Fruit fly (Drosophila melanogaster): ENCODE results near the gene y.

The y gene

dm6 chrX:339866-340571 is 16.3 kb upstream of the y start:
- TF ChIP-seq Clk (GFP tag; optimal IDR thresholded peaks at IDR 0.05), result no peak
- TF ChIP-seq tj (GFP tag; optimal IDR thresholded peaks at IDR 0.05), result no peak

dm6 chrX:340809-341208 is 15.5 kb upstream of the y start:
- no peak for TF ChIP-seq bab1 (GFP tag; optimal IDR thresholded peaks at IDR 0.05)
- no peak for TF ChIP-seq CG12768 (GFP tag; optimal IDR thresholded peaks at IDR 0.05)
- no peak for TF ChIP-seq CG7101 (tag; optimal IDR thresholded peaks at IDR 0.05)
- TF ChIP-seq kay (GFP tag; ENCODE audit: borderline replicate concordance), result no peak
- TF ChIP-seq CG11617 (GFP tag; optimal IDR thresholded peaks at IDR 0.05), result no peak
- no peak for TF ChIP-seq CG7045 (GFP tag; optimal IDR thresholded peaks at IDR 0.05)
- no peak for TF ChIP-seq CG33017 (tag; optimal IDR thresholded peaks at IDR 0.05)
- no peak for TF ChIP-seq CG14711 (tag; optimal IDR thresholded peaks at IDR 0.05)
- TF ChIP-seq CG1620 (GFP tag; optimal IDR thresholded peaks at IDR 0.05), result no peak
- no peak for TF ChIP-seq cnc (optimal IDR thresholded peaks at IDR 0.05)
- no peak for TF ChIP-seq cic (GFP tag; optimal IDR thresholded peaks at IDR 0.05)
- no peak for TF ChIP-seq Crg-1 (GFP tag; optimal IDR thresholded peaks at IDR 0.05)
- no peak for TF ChIP-seq Clk (GFP tag; optimal IDR thresholded peaks at IDR 0.05)
- no peak for TF ChIP-seq Mnt (GFP tag; optimal IDR thresholded peaks at IDR 0.05)
- TF ChIP-seq ovo (GFP tag; optimal IDR thresholded peaks at IDR 0.05), result no peak
- TF ChIP-seq CG5204 (GFP tag; optimal IDR thresholded peaks at IDR 0.05), result no peak
- no peak for TF ChIP-seq toe (GFP tag; optimal IDR thresholded peaks at IDR 0.05)
- TF ChIP-seq pad (GFP tag; optimal IDR thresholded peaks at IDR 0.05), result no peak
- TF ChIP-seq Hr96 (GFP tag; optimal IDR thresholded peaks at IDR 0.05), result no peak

dm6 chrX:342422-343169 is 13.7 kb upstream of the y start:
- TF ChIP-seq toe (GFP tag; optimal IDR thresholded peaks at IDR 0.05), result no peak
- TF ChIP-seq cnc (optimal IDR thresholded peaks at IDR 0.05), result no peak
- no peak for TF ChIP-seq CG14711 (tag; optimal IDR thresholded peaks at IDR 0.05)
- TF ChIP-seq cic (GFP tag; optimal IDR thresholded peaks at IDR 0.05), result no peak
- TF ChIP-seq Clk (GFP tag; optimal IDR thresholded peaks at IDR 0.05), result no peak
- TF ChIP-seq pad (GFP tag; optimal IDR thresholded peaks at IDR 0.05), result no peak

- TF ChIP-seq bab1 (GFP tag; optimal IDR thresholded peaks at IDR 0.05), result no peak
Measured at dm6 chrX:345246-345645, 11.1 kb upstream of the y start.

dm6 chrX:350266-350665 is 6.0 kb upstream of the y start, which contains the start of gene CG43181:
TSS of gene CG43181 (plus strand) at chrX:350566.
- TF ChIP-seq pad (GFP tag; optimal IDR thresholded peaks at IDR 0.05), result no peak
- TF ChIP-seq Crg-1 (GFP tag; optimal IDR thresholded peaks at IDR 0.05), result no peak
- TF ChIP-seq cic (GFP tag; optimal IDR thresholded peaks at IDR 0.05), result no peak
- TF ChIP-seq CG12768 (GFP tag; optimal IDR thresholded peaks at IDR 0.05), result no peak
- no peak for TF ChIP-seq CG7045 (GFP tag; optimal IDR thresholded peaks at IDR 0.05)
- TF ChIP-seq CG7101 (tag; optimal IDR thresholded peaks at IDR 0.05), result no peak
- no peak for TF ChIP-seq CG5204 (GFP tag; optimal IDR thresholded peaks at IDR 0.05)
- TF ChIP-seq Clk (GFP tag; optimal IDR thresholded peaks at IDR 0.05), result no peak
- TF ChIP-seq toe (GFP tag; optimal IDR thresholded peaks at IDR 0.05), result no peak
- TF ChIP-seq CG11617 (GFP tag; optimal IDR thresholded peaks at IDR 0.05), result no peak
- no peak for TF ChIP-seq CG14711 (tag; optimal IDR thresholded peaks at IDR 0.05)
- no peak for TF ChIP-seq Mnt (GFP tag; optimal IDR thresholded peaks at IDR 0.05)
- TF ChIP-seq CG33017 (tag; optimal IDR thresholded peaks at IDR 0.05), result no peak
- TF ChIP-seq tj (GFP tag; optimal IDR thresholded peaks at IDR 0.05), result no peak
- no peak for TF ChIP-seq CG1620 (GFP tag; optimal IDR thresholded peaks at IDR 0.05)
- no peak for TF ChIP-seq Hr96 (GFP tag; optimal IDR thresholded peaks at IDR 0.05)
- TF ChIP-seq ovo (GFP tag; optimal IDR thresholded peaks at IDR 0.05), result no peak
- no peak for TF ChIP-seq kay (GFP tag; ENCODE audit: borderline replicate concordance)

dm6 chrX:350970-351369 is 5.3 kb upstream of the y start:
- TF ChIP-seq Mnt (GFP tag; optimal IDR thresholded peaks at IDR 0.05) (no peak), pad (GFP tag; optimal IDR thresholded peaks at IDR 0.05) (no peak), cic (GFP tag; optimal IDR thresholded peaks at IDR 0.05) (no peak), CG12768 (GFP tag; optimal IDR thresholded peaks at IDR 0.05) (no peak), CG7101 (tag; optimal IDR thresholded peaks at IDR 0.05) (no peak), toe (GFP tag; optimal IDR thresholded peaks at IDR 0.05) (no peak), CG1620 (GFP tag; optimal IDR thresholded peaks at IDR 0.05) (no peak), Clk (GFP tag; optimal IDR thresholded peaks at IDR 0.05) (no peak), CG33017 (tag; optimal IDR thresholded peaks at IDR 0.05) (no peak), cnc (optimal IDR thresholded peaks at IDR 0.05) (no peak), ovo (GFP tag; optimal IDR thresholded peaks at IDR 0.05) (no peak), CG7045 (GFP tag; optimal IDR thresholded peaks at IDR 0.05) (no peak), CG11617 (GFP tag; optimal IDR thresholded peaks at IDR 0.05) (no peak)

- no peak for TF ChIP-seq cnc (optimal IDR thresholded peaks at IDR 0.05)
- no peak for TF ChIP-seq kay (GFP tag; ENCODE audit: borderline replicate concordance)
- no peak for TF ChIP-seq CG7045 (GFP tag; optimal IDR thresholded peaks at IDR 0.05)
- no peak for TF ChIP-seq CG14711 (tag; optimal IDR thresholded peaks at IDR 0.05)
- no peak for TF ChIP-seq CG5204 (GFP tag; optimal IDR thresholded peaks at IDR 0.05)
Measured at dm6 chrX:351599-351998, 4.7 kb upstream of the y start.
